Fruit fly (Drosophila melanogaster): ENCODE data around the gene Srg1.

Gene Srg1

DNA sequence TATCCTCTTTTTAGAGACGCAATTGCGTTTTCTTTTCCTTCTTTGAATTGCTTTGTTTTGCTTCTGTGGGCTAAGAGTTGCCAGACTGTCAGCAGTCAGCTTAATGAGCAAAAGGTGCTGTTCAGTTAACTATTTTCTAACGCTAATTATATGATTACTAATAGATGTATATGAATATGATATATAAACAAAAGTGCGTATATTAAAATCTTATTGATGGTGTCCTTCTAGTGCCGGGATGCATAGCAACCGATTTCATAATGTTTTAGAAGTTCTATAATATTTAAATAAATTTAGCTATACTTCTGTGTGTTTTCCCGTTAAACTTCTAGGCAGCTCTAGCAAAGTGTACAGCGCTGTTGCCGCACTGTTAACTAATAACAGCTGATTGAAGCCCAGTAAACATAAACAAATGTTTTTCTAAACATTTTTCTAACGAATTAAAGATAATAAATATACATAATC is 34.6 kb downstream of the Srg1 start, which contains the start of the genes Kaz and CG43273 (continued):
- TF ChIP-seq CG8944 (GFP tag; optimal IDR thresholded peaks at IDR 0.05) (no peak), Eip74EF (GFP tag; optimal IDR thresholded peaks at IDR 0.05) (no peak), tgo (GFP tag; IDR thresholded peaks at IDR 0.05) (peak; percentile 26; the same call in 1 of the 3 replicates), CG8359 (GFP tag; optimal IDR thresholded peaks at IDR 0.05; ENCODE audit: borderline replicate concordance) (no peak), Sox100B (GFP tag; optimal IDR thresholded peaks at IDR 0.05) (no peak), Pdp1 (GFP tag; optimal IDR thresholded peaks at IDR 0.05) (no peak), CG6689 (GFP tag; IDR thresholded peaks at IDR 0.05) (no peak), pfk (GFP tag; optimal IDR thresholded peaks at IDR 0.05) (no peak), cg (GFP tag; optimal IDR thresholded peaks at IDR 0.05) (no peak), NC2α (GFP tag; optimal IDR thresholded peaks at IDR 0.05) (no peak), Neu2 (GFP tag; optimal IDR thresholded peaks at IDR 0.05; ENCODE audit: borderline replicate concordance) (no peak), CG1603 (tag; optimal IDR thresholded peaks at IDR 0.05) (no peak), Tbp (GFP tag; optimal IDR thresholded peaks at IDR 0.05) (no peak), CG2129 (GFP tag; IDR thresholded peaks at IDR 0.05; ENCODE audit: partially characterized antibody) (no peak), CG42726 (GFP tag; IDR thresholded peaks at IDR 0.05; ENCODE audit: partially characterized antibody) (no peak), Hr78 (GFP tag; optimal IDR thresholded peaks at IDR 0.05) (no peak), chif (GFP tag; optimal IDR thresholded peaks at IDR 0.05) (peak in 1 of 2 experiments; percentile 11), chn (GFP tag; optimal IDR thresholded peaks at IDR 0.05) (peak; percentile 17), CG14014 (GFP tag; IDR thresholded peaks at IDR 0.05) (peak; percentile 60; the same call in 1 of the 2 replicates), C15 (GFP tag; IDR thresholded peaks at IDR 0.05) (no peak), gce (GFP tag; IDR thresholded peaks at IDR 0.05) (no peak), CG8924 (tag; optimal IDR thresholded peaks at IDR 0.05) (peak; percentile 74), CG1832 (GFP tag; optimal IDR thresholded peaks at IDR 0.05) (no peak), Fer3 (tag; optimal IDR thresholded peaks at IDR 0.05) (no peak), CG15601 (tag; optimal IDR thresholded peaks at IDR 0.05) (peak; percentile 43), CG9932 (GFP tag; IDR thresholded peaks at IDR 0.05) (peak; percentile 78), gfzf (GFP tag; optimal IDR thresholded peaks at IDR 0.05) (no peak), dmrt99B (tag; optimal IDR thresholded peaks at IDR 0.05) (no peak), az2 (GFP tag; optimal IDR thresholded peaks at IDR 0.05) (peak; percentile 55), CG7357 (GFP tag; IDR thresholded peaks at IDR 0.05) (no peak), Blimp-1 (GFP tag; optimal IDR thresholded peaks at IDR 0.05) (no peak), maf-S (GFP tag; optimal IDR thresholded peaks at IDR 0.05) (no peak), pros (GFP tag; optimal IDR thresholded peaks at IDR 0.05) (no peak), CG12942 (GFP tag; optimal IDR thresholded peaks at IDR 0.05) (peak; percentile 40), CG10431 (GFP tag; optimal IDR thresholded peaks at IDR 0.05) (no peak), CG9727 (GFP tag; optimal IDR thresholded peaks at IDR 0.05) (peak; percentile 32), lola (GFP tag; optimal IDR thresholded peaks at IDR 0.05) (peak in 1 of 3 experiments; percentile 65), D (optimal IDR thresholded peaks at IDR 0.05) (no peak), D (GFP tag; optimal IDR thresholded peaks at IDR 0.05) (no peak), CG12104 (GFP tag; optimal IDR thresholded peaks at IDR 0.05) (peak; percentile 0), Oli (tag; optimal IDR thresholded peaks at IDR 0.05) (peak; percentile 44), CG3407 (GFP tag; optimal IDR thresholded peaks at IDR 0.05) (no peak), CG2199 (GFP tag; IDR thresholded peaks at IDR 0.05) (no peak), en (GFP tag; optimal IDR thresholded peaks at IDR 0.05) (no peak), Hr39 (optimal IDR thresholded peaks at IDR 0.05) (no peak), CkIIα-i1 (GFP tag; IDR thresholded peaks at IDR 0.05) (no peak), dimm (GFP tag; IDR thresholded peaks at IDR 0.05) (no peak), CG7745 (tag; optimal IDR thresholded peaks at IDR 0.05) (no peak), CG32772 (GFP tag; IDR thresholded peaks at IDR 0.05) (no peak), jing (GFP tag; optimal IDR thresholded peaks at IDR 0.05) (no peak)

Measured in whole organism, embryonic.